Worm (Caenorhabditis elegans): ENCODE measurements around the gene sid-1.

Gene sid-1

DNA sequence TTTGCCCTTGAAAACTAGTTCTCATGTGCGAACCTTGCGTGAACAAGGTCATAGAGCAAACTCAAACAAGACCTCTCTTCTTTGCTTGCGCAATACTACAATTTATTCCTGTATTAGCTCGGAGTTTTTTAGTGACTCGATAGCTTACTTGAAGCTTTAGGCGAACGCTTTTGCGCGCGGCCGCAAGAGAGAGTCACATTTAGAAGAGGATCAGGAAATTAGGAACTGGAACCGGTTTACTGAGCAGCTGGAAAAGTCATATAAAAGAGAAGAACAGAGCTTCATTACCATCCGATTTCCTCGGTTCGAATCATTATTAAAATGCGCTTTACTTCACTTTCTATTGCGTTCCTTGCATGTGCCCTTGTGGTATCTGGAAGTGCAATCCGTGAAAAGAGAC lies 38.5 kb downstream of the sid-1 start, which contains the start of gene abu-15:
Gene abu-15 (plus strand): TSS at position 301 of the 400 bp plus-strand sequence.
- TF ChIP-seq ref-1 (GFP tag; conservative IDR thresholded peaks at IDR 0.05), result no peak
- no peak for TF ChIP-seq cog-1 (tag; optimal IDR thresholded peaks at IDR 0.05)
- no peak for TF ChIP-seq flt-1 (GFP tag; IDR thresholded peaks at IDR 0.05)
- TF ChIP-seq T22C8.4 (GFP tag; IDR thresholded peaks at IDR 0.05), result no peak
- no peak for TF ChIP-seq klf-2 (GFP tag; conservative IDR thresholded peaks at IDR 0.05)
- no peak for TF ChIP-seq ztf-23 (GFP tag; IDR thresholded peaks at IDR 0.05)
- no peak for TF ChIP-seq tab-1 (GFP tag; IDR thresholded peaks at IDR 0.05)
- no peak for TF ChIP-seq ztf-29 (GFP tag; IDR thresholded peaks at IDR 0.05)

DNA sequence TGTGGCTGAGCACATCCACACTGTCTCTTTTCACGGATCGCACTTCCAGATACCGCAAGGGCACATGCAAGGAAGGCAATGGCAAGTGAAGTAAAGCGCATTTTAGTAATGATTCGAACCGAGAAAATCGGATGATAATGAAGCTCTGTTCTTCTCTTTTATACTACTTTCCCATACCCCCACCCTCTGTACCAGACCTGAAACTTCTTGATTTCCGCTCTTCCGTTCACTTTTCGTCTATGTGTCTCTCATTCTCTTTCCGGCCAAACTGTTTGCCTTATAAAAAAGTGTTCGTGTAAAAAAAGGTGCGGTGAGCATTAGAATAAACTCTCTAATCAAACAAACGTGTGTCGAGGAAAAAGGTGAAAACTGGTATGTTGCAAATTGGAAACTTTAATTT lies 42.0 kb downstream of the sid-1 start, which contains the start of gene abu-6:
Gene abu-6 (minus strand): TSS at position 101 of the 400 bp plus-strand sequence.
- TF ChIP-seq flt-1 (GFP tag; IDR thresholded peaks at IDR 0.05) (no peak), ref-1 (GFP tag; conservative IDR thresholded peaks at IDR 0.05) (no peak), ztf-23 (GFP tag; IDR thresholded peaks at IDR 0.05) (no peak), tab-1 (GFP tag; IDR thresholded peaks at IDR 0.05) (no peak), med-1 (GFP tag; optimal IDR thresholded peaks at IDR 0.05; ENCODE audit: insufficient read depth) (no peak), T22C8.4 (GFP tag; IDR thresholded peaks at IDR 0.05) (no peak), ztf-29 (GFP tag; IDR thresholded peaks at IDR 0.05) (no peak), klf-2 (GFP tag; conservative IDR thresholded peaks at IDR 0.05) (no peak), cog-1 (tag; optimal IDR thresholded peaks at IDR 0.05) (no peak)

DNA sequence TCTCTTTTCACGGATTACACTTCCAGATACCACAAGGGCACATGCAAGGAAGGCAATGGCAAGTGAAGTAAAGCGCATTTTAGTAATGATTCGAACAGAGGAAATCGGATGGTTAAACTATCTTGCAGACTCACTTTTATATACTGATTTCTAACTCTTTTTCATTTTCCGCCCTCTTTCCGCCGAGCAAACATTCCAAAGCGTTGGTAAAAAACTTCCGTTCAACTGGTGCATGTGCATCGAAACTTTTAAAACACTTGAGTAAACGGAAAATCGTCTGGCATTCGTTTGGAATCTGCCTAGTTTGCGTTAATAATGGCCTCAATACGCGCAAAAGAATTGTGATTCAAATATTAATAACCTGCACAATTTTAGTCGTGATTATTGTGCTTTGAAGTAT lies 44.9 kb downstream of the sid-1 start, which contains the start of gene abu-7:
Gene abu-7 (minus strand): TSS at position 101 of the 400 bp plus-strand sequence.
- no peak for TF ChIP-seq ref-1 (GFP tag; conservative IDR thresholded peaks at IDR 0.05)
- no peak for TF ChIP-seq tab-1 (GFP tag; IDR thresholded peaks at IDR 0.05)
- no peak for TF ChIP-seq med-1 (GFP tag; optimal IDR thresholded peaks at IDR 0.05; ENCODE audit: insufficient read depth)
- no peak for TF ChIP-seq cog-1 (tag; optimal IDR thresholded peaks at IDR 0.05)
- no peak for TF ChIP-seq flt-1 (GFP tag; IDR thresholded peaks at IDR 0.05)
- TF ChIP-seq T22C8.4 (GFP tag; IDR thresholded peaks at IDR 0.05), result no peak
- no peak for TF ChIP-seq ztf-23 (GFP tag; IDR thresholded peaks at IDR 0.05)
- no peak for TF ChIP-seq klf-2 (GFP tag; conservative IDR thresholded peaks at IDR 0.05)
- TF ChIP-seq ztf-29 (GFP tag; IDR thresholded peaks at IDR 0.05), result no peak

- no peak for TF ChIP-seq cog-1 (tag; optimal IDR thresholded peaks at IDR 0.05)
These were observed 45.7 kb downstream of the sid-1 start, which contains the start of gene srw-140 for ce11 chrV:5165426-5165825. Gene srw-140 (plus strand): TSS chrV:5165726.

ce11 chrV:5169586-5169985 lies 49.8 kb downstream of the sid-1 start, which contains the start of gene srt-64:
Gene srt-64 (minus strand): TSS chrV:5169686.
- TF ChIP-seq ref-1 (GFP tag; conservative IDR thresholded peaks at IDR 0.05) (no peak), cog-1 (tag; optimal IDR thresholded peaks at IDR 0.05) (no peak), ztf-23 (GFP tag; IDR thresholded peaks at IDR 0.05) (no peak), ztf-29 (GFP tag; IDR thresholded peaks at IDR 0.05) (no peak), T22C8.4 (GFP tag; IDR thresholded peaks at IDR 0.05) (no peak), klf-2 (GFP tag; conservative IDR thresholded peaks at IDR 0.05) (no peak), tab-1 (GFP tag; IDR thresholded peaks at IDR 0.05) (no peak), med-1 (GFP tag; optimal IDR thresholded peaks at IDR 0.05; ENCODE audit: insufficient read depth) (no peak), flt-1 (GFP tag; IDR thresholded peaks at IDR 0.05) (no peak)

DNA sequence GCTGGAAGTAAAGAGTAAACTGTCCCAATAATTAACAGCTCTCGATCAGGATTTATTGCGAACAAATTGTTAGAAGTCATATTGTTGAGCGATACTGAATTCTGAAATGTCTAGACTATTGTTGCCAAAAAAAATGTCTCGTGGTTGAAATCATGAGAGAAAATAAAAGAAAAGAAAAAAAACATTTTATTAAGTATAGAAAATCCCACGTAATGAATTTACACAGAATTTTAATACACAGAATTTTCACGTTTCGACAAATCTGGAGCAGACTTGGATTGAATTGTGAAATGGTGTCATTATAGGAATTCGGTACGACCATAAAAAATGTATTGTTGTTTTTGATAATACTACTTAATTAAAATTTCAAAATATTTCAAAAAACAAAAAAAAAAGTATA lies 53.1 kb downstream of the sid-1 start, which contains the start of gene srt-65:
Gene srt-65 (minus strand): TSS at position 101 of the 400 bp plus-strand sequence.
- TF ChIP-seq tab-1 (GFP tag; IDR thresholded peaks at IDR 0.05) (no peak), T22C8.4 (GFP tag; IDR thresholded peaks at IDR 0.05) (no peak), flt-1 (GFP tag; IDR thresholded peaks at IDR 0.05) (no peak), ztf-29 (GFP tag; IDR thresholded peaks at IDR 0.05) (no peak)

All from whole organism, midembryonic.